Worm (Caenorhabditis elegans): ENCODE data around the gene mdt-11.

Gene mdt-11

DNA sequence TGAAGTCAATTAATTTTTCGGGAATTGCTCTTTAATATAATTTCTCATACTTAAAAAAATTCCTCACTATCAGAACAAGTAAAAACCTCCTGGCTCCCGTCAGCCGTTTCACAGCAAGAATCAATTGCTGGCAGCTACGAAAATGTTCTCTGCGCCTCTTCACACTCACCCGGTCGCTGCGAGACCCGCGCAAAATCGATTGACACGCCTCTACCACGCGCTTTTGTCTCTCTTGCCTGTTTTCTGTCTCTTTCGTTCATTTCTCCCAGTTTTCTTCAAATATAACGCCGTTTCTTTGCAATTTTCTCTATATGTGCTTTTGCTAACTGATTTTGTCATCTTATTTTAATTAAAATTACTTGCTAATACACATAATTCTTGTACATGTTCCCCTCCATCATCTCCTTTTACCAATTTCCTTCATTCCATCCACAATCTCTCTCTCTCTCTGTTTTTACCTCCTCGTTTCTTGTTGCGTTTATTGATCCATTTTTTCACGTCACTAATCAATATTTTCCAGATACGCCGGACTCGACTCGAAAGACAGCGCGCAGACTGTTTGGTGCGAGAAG is 3.5 kb downstream of the mdt-11 start, which contains the start of gene pcf-11:
TSS of gene pcf-11 (plus strand) at position 522 of the 572 bp plus-strand sequence.
- no peak for TF ChIP-seq ztf-29 (GFP tag; IDR thresholded peaks at IDR 0.05)
- no peak for TF ChIP-seq flt-1 (GFP tag; IDR thresholded peaks at IDR 0.05)
- TF ChIP-seq cog-1 (tag; optimal IDR thresholded peaks at IDR 0.05), result peak; percentile 22
- peak; percentile 91 for TF ChIP-seq T22C8.4 (GFP tag; IDR thresholded peaks at IDR 0.05)
- peak; percentile 11 for TF ChIP-seq med-1 (GFP tag; optimal IDR thresholded peaks at IDR 0.05; ENCODE audit: insufficient read depth)
- no peak for TF ChIP-seq klf-2 (GFP tag; conservative IDR thresholded peaks at IDR 0.05)
- no peak for TF ChIP-seq tab-1 (GFP tag; IDR thresholded peaks at IDR 0.05)
- TF ChIP-seq ztf-23 (GFP tag; IDR thresholded peaks at IDR 0.05), result peak; percentile 80

DNA sequence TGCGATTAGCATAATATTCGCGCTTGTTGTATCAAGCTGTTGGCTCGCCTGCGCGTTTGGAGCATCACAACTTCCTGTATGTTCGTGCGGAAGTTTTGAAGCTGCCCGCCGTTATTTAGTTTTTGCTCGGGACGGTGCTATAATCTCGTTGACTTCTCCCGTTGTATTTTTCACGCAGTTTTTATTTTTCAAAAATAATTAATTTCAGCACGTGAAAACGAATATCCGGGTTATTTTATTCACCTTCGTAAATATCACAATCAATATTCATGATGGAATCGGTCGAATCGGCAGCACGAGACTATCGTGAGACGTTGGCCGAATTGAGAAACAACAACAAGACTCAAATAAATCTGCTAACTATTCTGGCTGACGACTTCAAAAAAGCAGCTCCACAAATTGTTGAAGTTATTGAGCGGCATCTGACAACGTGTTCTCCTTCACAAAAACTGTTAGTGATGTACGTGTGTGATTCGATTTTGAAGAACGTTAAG is 4.2 kb downstream of the mdt-11 start:
- no peak for TF ChIP-seq ztf-29 (GFP tag; IDR thresholded peaks at IDR 0.05)

DNA sequence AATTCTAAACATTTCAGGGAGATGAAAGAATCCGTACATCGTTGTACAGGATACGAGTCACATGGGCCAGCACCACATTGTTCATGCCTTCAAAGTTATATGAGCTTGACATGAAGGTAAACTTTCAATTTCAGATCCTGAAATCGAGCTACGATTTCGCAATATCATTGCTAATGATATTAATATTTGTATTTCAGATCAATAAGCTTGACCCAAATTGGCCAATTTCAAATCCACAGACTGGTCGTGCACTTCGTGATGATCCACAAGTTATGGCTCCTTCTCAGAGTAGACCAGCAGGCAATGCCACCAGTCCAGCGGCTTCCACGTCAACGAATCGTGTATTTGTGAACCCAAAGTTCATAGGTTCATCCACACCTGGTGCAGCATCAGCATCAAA is 5.3 kb downstream of the mdt-11 start:
- TF ChIP-seq ztf-23 (GFP tag; IDR thresholded peaks at IDR 0.05), result no peak
- no peak for TF ChIP-seq flt-1 (GFP tag; IDR thresholded peaks at IDR 0.05)

DNA sequence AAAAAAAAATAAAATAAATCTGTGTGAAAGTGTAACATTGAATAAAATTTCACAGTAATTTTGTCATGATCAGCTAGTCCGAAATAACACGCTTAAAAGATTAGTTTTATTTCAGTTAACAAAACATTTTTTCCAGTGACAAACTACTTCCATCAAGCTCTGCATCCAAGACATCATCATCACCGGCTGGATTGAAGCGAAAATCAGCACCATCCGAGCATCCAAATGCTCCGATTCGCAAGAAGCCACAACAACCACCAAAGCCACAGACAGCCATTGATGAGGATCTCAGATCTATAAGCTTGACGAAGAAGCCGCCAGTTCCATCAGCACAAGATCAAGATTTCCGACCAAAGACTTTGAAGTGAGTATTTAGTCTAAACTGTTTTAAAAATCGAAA is 6.2 kb downstream of the mdt-11 start:
- TF ChIP-seq ztf-29 (GFP tag; IDR thresholded peaks at IDR 0.05) (no peak), klf-2 (GFP tag; conservative IDR thresholded peaks at IDR 0.05) (no peak), flt-1 (GFP tag; IDR thresholded peaks at IDR 0.05) (no peak), med-1 (GFP tag; optimal IDR thresholded peaks at IDR 0.05; ENCODE audit: insufficient read depth) (no peak), cog-1 (tag; optimal IDR thresholded peaks at IDR 0.05) (no peak), ztf-23 (GFP tag; IDR thresholded peaks at IDR 0.05) (no peak), tab-1 (GFP tag; IDR thresholded peaks at IDR 0.05) (no peak), ref-1 (GFP tag; conservative IDR thresholded peaks at IDR 0.05) (no peak), T22C8.4 (GFP tag; IDR thresholded peaks at IDR 0.05) (no peak)

DNA sequence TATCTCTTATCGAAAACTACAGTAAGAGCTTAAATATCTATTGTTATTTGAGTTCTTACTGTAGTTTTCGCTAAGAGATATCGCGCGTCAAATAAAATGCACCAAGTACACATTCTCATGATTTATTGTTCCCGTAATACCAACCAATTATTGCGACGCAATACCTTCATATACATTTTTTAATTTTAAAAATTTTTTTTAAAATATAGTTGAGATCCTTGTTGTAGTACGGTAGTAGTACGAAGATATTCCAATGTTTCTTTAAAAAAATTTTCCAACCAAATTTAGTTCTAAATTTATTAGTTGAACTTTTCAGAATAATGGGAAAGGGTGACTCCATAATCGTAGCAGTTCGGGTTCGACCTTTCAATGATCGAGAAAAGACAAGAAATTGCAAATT is 9.6 kb downstream of the mdt-11 start, which contains the start of gene klp-6:
TSS of gene klp-6 (plus strand) at position 301 of the 400 bp plus-strand sequence.
- TF ChIP-seq ztf-29 (GFP tag; IDR thresholded peaks at IDR 0.05), result no peak
- TF ChIP-seq tab-1 (GFP tag; IDR thresholded peaks at IDR 0.05), result no peak
- TF ChIP-seq klf-2 (GFP tag; conservative IDR thresholded peaks at IDR 0.05), result no peak
- TF ChIP-seq cog-1 (tag; optimal IDR thresholded peaks at IDR 0.05), result no peak
- TF ChIP-seq ztf-23 (GFP tag; IDR thresholded peaks at IDR 0.05), result no peak
- TF ChIP-seq med-1 (GFP tag; optimal IDR thresholded peaks at IDR 0.05; ENCODE audit: insufficient read depth), result no peak
- TF ChIP-seq ref-1 (GFP tag; conservative IDR thresholded peaks at IDR 0.05), result no peak
- TF ChIP-seq flt-1 (GFP tag; IDR thresholded peaks at IDR 0.05), result no peak
- TF ChIP-seq T22C8.4 (GFP tag; IDR thresholded peaks at IDR 0.05), result no peak

DNA sequence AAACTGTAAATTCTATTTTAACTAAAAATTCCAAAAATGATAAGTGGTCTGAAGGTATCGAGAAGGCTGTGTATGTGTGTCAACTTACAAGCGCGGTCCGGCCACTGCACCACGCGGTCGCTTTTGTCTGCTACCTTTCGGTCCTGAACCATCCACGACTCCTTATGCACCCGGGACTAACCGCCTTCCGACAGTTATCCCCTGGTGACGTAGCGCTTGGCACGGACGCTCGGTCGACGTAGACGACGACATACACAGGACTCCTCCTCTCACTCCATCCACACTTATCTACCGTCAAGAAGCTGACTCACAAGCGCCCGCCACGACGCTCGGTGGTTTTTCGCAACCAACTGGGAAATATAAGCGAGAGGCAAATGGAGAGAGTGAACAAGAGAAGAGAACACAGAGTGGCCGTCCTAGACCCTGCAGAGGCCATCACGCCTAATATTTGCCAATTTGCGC is 10.4 kb downstream of the mdt-11 start:
- TF ChIP-seq tab-1 (GFP tag; IDR thresholded peaks at IDR 0.05) (peak; percentile 91), med-1 (GFP tag; optimal IDR thresholded peaks at IDR 0.05; ENCODE audit: insufficient read depth) (peak; percentile 29), T22C8.4 (GFP tag; IDR thresholded peaks at IDR 0.05) (peak; percentile 85), klf-2 (GFP tag; conservative IDR thresholded peaks at IDR 0.05) (peak; percentile 87), flt-1 (GFP tag; IDR thresholded peaks at IDR 0.05) (peak; percentile 94), cog-1 (tag; optimal IDR thresholded peaks at IDR 0.05) (peak; percentile 78), ztf-29 (GFP tag; IDR thresholded peaks at IDR 0.05) (peak; percentile 90), ztf-23 (GFP tag; IDR thresholded peaks at IDR 0.05) (peak; percentile 95), ref-1 (GFP tag; conservative IDR thresholded peaks at IDR 0.05) (peak; percentile 82)

DNA sequence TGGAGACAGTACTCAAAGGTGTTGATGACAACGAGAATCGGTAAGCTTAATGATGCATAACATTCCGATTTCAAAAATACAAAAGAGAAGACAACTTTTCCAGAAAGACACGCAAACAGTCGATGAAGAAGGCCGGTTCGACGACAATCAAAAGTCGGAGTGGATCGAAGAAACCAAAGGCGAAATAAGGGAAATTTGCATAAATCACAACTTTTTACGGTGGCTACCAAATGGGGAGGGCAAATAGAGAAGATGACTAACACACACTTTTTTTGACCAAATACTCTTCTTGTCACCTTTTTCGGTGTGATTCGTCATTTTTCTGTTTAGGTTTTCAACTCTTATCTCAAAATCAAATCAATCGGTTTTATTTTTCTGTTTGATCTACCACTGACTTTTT is 15.1 kb downstream of the mdt-11 start, which contains the start of gene C45G9.6:
TSS of gene C45G9.6 (plus strand) at position 301 of the 400 bp plus-strand sequence.
- TF ChIP-seq med-1 (GFP tag; optimal IDR thresholded peaks at IDR 0.05; ENCODE audit: insufficient read depth) (no peak), T22C8.4 (GFP tag; IDR thresholded peaks at IDR 0.05) (no peak), ref-1 (GFP tag; conservative IDR thresholded peaks at IDR 0.05) (no peak), cog-1 (tag; optimal IDR thresholded peaks at IDR 0.05) (no peak)

DNA sequence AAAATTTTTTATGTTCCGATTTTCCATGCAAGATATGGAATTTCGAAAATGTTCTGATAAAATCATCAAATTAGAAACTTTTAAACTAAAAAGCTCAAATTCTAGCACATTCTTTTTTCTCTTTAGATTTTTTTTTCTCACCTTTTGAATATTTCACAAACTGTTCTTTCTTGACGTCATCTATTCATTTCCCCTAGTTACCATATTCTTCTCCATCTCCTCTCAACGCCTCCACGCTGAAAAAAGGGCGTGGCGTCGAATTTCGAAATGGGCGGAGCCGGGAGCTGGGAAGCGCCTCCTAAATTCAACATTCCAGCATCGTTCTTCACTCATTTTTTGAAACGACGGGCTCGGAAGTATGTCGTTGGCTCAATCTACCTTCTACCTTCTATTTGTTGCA is 21.1 kb downstream of the mdt-11 start, which contains the start of gene nlp-43:
TSS of gene nlp-43 (plus strand) at position 301 of the 400 bp plus-strand sequence.
- TF ChIP-seq tab-1 (GFP tag; IDR thresholded peaks at IDR 0.05) (no peak), ztf-23 (GFP tag; IDR thresholded peaks at IDR 0.05) (no peak), flt-1 (GFP tag; IDR thresholded peaks at IDR 0.05) (no peak), ztf-29 (GFP tag; IDR thresholded peaks at IDR 0.05) (no peak), cog-1 (tag; optimal IDR thresholded peaks at IDR 0.05) (no peak), klf-2 (GFP tag; conservative IDR thresholded peaks at IDR 0.05) (no peak), T22C8.4 (GFP tag; IDR thresholded peaks at IDR 0.05) (no peak), ref-1 (GFP tag; conservative IDR thresholded peaks at IDR 0.05) (no peak), med-1 (GFP tag; optimal IDR thresholded peaks at IDR 0.05; ENCODE audit: insufficient read depth) (no peak)

DNA sequence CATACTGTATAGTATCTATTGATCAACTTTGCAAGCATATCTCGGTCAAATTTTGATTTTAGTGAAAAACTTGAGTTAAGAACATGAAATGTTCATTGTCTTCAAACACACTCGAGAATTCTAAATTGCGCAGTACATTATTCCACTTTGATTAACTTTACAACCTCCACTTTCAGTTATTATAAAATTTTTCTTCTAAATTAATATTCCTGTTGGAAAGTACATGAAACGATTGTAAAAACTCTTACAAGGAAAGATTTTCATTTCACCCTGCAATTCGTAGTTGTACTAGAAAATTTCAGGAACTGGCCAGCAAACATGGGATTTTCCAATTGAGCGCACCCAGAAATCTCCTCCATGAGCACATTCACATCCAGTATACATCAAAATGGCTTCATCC is 23.7 kb downstream of the mdt-11 start, which contains the start of gene C45G9.14:
TSS of gene C45G9.14 (plus strand) at position 301 of the 400 bp plus-strand sequence.
- TF ChIP-seq T22C8.4 (GFP tag; IDR thresholded peaks at IDR 0.05) (no peak), klf-2 (GFP tag; conservative IDR thresholded peaks at IDR 0.05) (no peak), tab-1 (GFP tag; IDR thresholded peaks at IDR 0.05) (no peak), flt-1 (GFP tag; IDR thresholded peaks at IDR 0.05) (no peak), cog-1 (tag; optimal IDR thresholded peaks at IDR 0.05) (no peak), ztf-23 (GFP tag; IDR thresholded peaks at IDR 0.05) (no peak), med-1 (GFP tag; optimal IDR thresholded peaks at IDR 0.05; ENCODE audit: insufficient read depth) (no peak), ref-1 (GFP tag; conservative IDR thresholded peaks at IDR 0.05) (no peak), ztf-29 (GFP tag; IDR thresholded peaks at IDR 0.05) (no peak)

DNA sequence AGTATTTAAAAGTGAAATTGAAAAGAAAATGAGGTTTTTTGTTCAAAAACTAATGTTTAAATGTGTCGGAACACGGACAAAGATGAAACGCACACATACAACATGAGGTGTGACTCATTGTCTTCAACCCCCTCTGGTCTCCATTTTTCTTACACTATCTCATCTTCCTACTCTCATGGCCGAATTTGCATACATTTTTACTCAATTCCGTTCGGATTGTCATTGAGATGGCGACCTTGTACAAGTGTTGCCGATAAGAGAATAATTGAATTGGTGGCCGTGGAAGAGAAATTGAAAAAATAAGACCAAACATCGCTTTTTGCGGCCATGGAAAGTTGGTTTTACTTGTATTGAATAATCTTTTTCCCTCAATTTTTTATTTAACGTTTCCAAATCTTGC is 26.2 kb downstream of the mdt-11 start, which contains the start of gene txbp-3:
TSS of gene txbp-3 (minus strand) at position 285 of the 400 bp plus-strand sequence.
- no peak for TF ChIP-seq T22C8.4 (GFP tag; IDR thresholded peaks at IDR 0.05)
- TF ChIP-seq klf-2 (GFP tag; conservative IDR thresholded peaks at IDR 0.05), result no peak
- peak; percentile 71 for TF ChIP-seq ztf-23 (GFP tag; IDR thresholded peaks at IDR 0.05)
- peak; percentile 21 for TF ChIP-seq cog-1 (tag; optimal IDR thresholded peaks at IDR 0.05)
- TF ChIP-seq ztf-29 (GFP tag; IDR thresholded peaks at IDR 0.05), result no peak
